Worm (Caenorhabditis elegans): ENCODE measurements around the gene ZK512.1.
A peak's percentile ranks its signal among the peaks of the same experiment; 100 is the strongest.

The ZK512.1 gene

ce11 chrIII:9118314-9118850 lies 3.6 kb downstream of the ZK512.1 start, which contains the start of gene grl-11:
Gene grl-11, minus strand, starts transcription at chrIII:9118364.
- TF ChIP-seq nhr-120 (GFP tag; IDR thresholded peaks at IDR 0.05) (no peak), Y56A3A.18 (GFP tag; IDR thresholded peaks at IDR 0.05) (no peak), rcor-1 (GFP tag; IDR thresholded peaks at IDR 0.05) (no peak), zim-3 (tag; optimal IDR thresholded peaks at IDR 0.05) (no peak), ceh-40 (GFP tag; IDR thresholded peaks at IDR 0.05) (no peak), zfh-2 (GFP tag; conservative IDR thresholded peaks at IDR 0.05) (no peak), ccch-3 (GFP tag; optimal IDR thresholded peaks at IDR 0.05) (no peak), T26A5.8 (tag; optimal IDR thresholded peaks at IDR 0.05) (no peak), lin-40 (tag; optimal IDR thresholded peaks at IDR 0.05) (no peak), madf-10 (tag; optimal IDR thresholded peaks at IDR 0.05) (no peak), madf-8 (GFP tag; conservative IDR thresholded peaks at IDR 0.05) (no peak), B0035.1 (tag; optimal IDR thresholded peaks at IDR 0.05) (no peak)

ce11 chrIII:9118921-9119606 lies 4.3 kb downstream of the ZK512.1 start, which contains the start of gene ced-11:
Gene ced-11, plus strand, starts transcription at chrIII:9119556.
- TF ChIP-seq lag-1 (GFP tag; IDR thresholded peaks at IDR 0.05) = no peak
- no peak for TF ChIP-seq ceh-58 (GFP tag; IDR thresholded peaks at IDR 0.05)
- TF ChIP-seq F33H1.4 (GFP tag; IDR thresholded peaks at IDR 0.05) = no peak
- no peak for TF ChIP-seq nfya-2 (GFP tag; IDR thresholded peaks at IDR 0.05)
- TF ChIP-seq tbx-9 (tag; optimal IDR thresholded peaks at IDR 0.05; ENCODE audit: borderline replicate concordance) = no peak
- TF ChIP-seq hlh-12 (tag; optimal IDR thresholded peaks at IDR 0.05) = no peak
- no peak for TF ChIP-seq pbrm-1 (GFP tag; IDR thresholded peaks at IDR 0.05)
- TF ChIP-seq ztf-18 (tag; optimal IDR thresholded peaks at IDR 0.05) = no peak
- no peak for TF ChIP-seq T07F8.4 (tag; optimal IDR thresholded peaks at IDR 0.05)
- no peak for TF ChIP-seq C17E4.6 (GFP tag; IDR thresholded peaks at IDR 0.05)

- TF ChIP-seq attf-5 (GFP tag; optimal IDR thresholded peaks at IDR 0.05) (peak; percentile 34), ztf-3 (GFP tag; optimal IDR thresholded peaks at IDR 0.05) (no peak), F52B5.7 (tag; optimal IDR thresholded peaks at IDR 0.05) (no peak), hmg-1.2 (GFP tag; IDR thresholded peaks at IDR 0.05) (peak; percentile 24; the same call in 1 of the 2 replicates), rec-8 (tag; optimal IDR thresholded peaks at IDR 0.05) (no peak)
Observed at ce11 chrIII:9125789-9126304, 11.1 kb downstream of the ZK512.1 start, which contains the start of gene sec-16A.1. Gene sec-16A.1, plus strand, starts transcription at chrIII:9125839.

ce11 chrIII:9130588-9130987 lies 15.8 kb downstream of the ZK512.1 start, which contains the start of gene ZK512.10:
Gene ZK512.10, plus strand, starts transcription at chrIII:9130888.
- TF ChIP-seq nhr-90 (tag; optimal IDR thresholded peaks at IDR 0.05) (no peak), sea-2 (GFP tag; IDR thresholded peaks at IDR 0.05) (no peak), ceh-27 (GFP tag; optimal IDR thresholded peaks at IDR 0.05) (no peak), dox-1 (GFP tag; IDR thresholded peaks at IDR 0.05) (no peak), ztf-3 (GFP tag; optimal IDR thresholded peaks at IDR 0.05) (no peak), ztf-22 (GFP tag; optimal IDR thresholded peaks at IDR 0.05) (no peak)
